Fruit fly (Drosophila melanogaster) whole organism, embryonic: Measurements from ENCODE around the gene mio.

Source experiments
- CG12744 ChIP-seq: fragments of 200-800 bp; sonication (Bioruptor generic); optimal IDR thresholded peaks from 2 replicates; lab custom pipeline; 2016; ENCODE audit warnings: missing biosample characterization, missing genetic modification characterization
- CG14441 ChIP-seq: fragments of 200-800 bp; sonication (Bioruptor generic); IDR thresholded peaks from 2 replicates; pipeline ENCODE4 v1.3.6; 2022; ENCODE audit warnings: missing biosample characterization, missing genetic modification characterization
- CG30020 ChIP-seq: fragments of 200-800 bp; optimal IDR thresholded peaks from 2 replicates; lab custom pipeline; 2019; ENCODE audit warnings: missing biosample characterization, mild to moderate bottlenecking, missing genetic modification characterization, moderate library complexity

DNA sequence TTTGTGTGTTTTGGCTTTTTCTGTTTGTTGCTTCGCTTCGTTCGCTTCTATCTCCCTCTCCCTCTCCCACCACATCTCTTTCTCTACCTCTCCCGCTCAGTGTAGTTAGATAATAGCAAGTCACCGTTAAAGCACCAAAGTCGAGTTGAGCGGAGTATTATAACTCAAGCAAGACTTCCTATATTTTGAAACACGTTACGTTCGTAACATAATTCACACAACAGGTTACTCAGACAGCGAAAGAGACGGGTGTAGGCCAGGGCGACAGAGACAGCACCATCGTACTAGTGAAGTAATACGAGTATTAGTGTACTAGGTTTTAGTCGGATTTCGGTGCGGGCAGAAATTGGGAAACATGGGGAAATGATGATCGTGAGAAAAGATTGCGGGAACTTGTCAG lies 43.5 kb upstream of the mio start:
- TF ChIP-seq CG14441 (GFP tag; lab: Robert Waterston, UW) (no peak), CG12744 (GFP tag; lab: Kevin White, UChicago) (no peak), CG30020 (tag; lab: Kevin White, UChicago) (no peak)
